Worm (Caenorhabditis elegans): ENCODE results near the gene cng-2.
"Not testable (repeated sequence)": the region's sequence is repeated elsewhere in the genome, so short reads cannot be mapped to it uniquely, and the experiment has no call there.

The cng-2 gene

DNA sequence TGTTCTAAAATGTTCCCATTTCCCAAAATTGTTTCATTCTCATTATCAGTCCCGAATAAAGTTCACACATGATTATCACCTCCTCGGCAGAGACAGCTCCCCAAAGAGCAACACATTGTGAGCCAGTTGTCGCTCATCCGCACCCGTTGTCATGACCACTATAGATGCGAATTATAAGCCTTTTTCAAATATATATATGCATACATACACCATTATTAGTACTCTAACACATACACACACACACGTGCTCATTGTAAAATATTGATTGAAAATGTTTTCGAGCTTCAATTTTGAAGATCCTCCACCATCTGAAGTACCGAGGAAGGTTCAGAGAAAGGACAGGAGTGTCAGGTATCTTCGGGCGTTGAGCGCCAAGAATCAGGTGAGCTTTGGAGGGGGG, at the start of gene cng-2, which contains the start of gene Y76B12C.9:
Gene cng-2, plus strand, starts transcription at position 218 of the 400 bp plus-strand sequence.
Gene Y76B12C.9, minus strand, starts transcription at position 101 of the 400 bp plus-strand sequence.
- TF ChIP-seq W03F9.2 (tag; optimal IDR thresholded peaks at IDR 0.05) (no peak), him-1 (tag; optimal IDR thresholded peaks at IDR 0.05) (no peak), dao-5 (tag; optimal IDR thresholded peaks at IDR 0.05) (no peak)

DNA sequence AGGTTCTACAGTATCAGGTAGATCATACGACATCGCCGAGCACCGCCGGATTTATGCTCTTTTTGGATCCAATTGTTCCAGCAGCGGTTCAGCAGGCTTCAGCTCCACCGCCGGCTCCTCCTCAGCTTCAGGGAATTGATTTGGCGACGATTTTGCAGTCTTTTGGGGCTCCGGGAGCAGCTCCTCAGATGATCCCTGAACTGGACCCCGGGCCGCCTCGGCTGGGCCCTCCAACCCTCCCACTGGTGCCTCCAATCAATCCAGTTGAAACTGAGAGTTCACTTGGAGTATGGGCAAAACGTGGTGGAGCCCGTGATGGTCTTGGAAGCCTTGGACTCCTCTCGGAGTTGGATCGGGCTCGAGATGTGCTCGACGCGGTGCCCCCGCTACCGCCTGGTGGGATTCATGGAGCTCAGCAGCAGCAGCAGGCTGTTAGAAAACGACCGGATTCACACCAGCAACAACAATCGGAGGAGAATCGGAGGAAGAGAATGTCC, 46.1 kb upstream of the cng-2 start:
- TF ChIP-seq him-1 (tag; optimal IDR thresholded peaks at IDR 0.05) (no peak), W03F9.2 (tag; optimal IDR thresholded peaks at IDR 0.05) (no peak), dao-5 (tag; optimal IDR thresholded peaks at IDR 0.05) (no peak)

DNA sequence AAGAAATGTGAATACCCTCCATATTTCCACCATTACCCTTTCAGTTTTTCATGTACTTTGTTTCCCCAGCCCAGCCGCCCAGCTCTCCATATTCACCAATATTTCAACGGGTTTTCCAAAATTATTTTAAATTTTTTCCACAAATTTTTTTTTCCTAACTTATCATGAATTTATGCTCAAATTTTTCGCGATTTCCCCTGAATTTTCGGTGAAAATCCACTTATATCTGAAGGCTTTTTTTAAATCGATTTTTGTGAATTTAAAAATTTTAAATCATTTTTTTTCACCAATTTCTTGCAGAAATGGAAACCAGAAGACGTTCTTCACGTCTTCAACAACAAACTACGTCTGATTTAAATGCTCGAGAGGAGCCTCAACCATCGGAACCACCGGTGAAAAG, 44.2 kb upstream of the cng-2 start, which contains the start of gene xpc-1:
Gene xpc-1, plus strand, starts transcription at position 301 of the 400 bp plus-strand sequence.
- TF ChIP-seq W03F9.2 (tag; optimal IDR thresholded peaks at IDR 0.05) (no peak), him-1 (tag; optimal IDR thresholded peaks at IDR 0.05) (no peak), dao-5 (tag; optimal IDR thresholded peaks at IDR 0.05) (no peak)

DNA sequence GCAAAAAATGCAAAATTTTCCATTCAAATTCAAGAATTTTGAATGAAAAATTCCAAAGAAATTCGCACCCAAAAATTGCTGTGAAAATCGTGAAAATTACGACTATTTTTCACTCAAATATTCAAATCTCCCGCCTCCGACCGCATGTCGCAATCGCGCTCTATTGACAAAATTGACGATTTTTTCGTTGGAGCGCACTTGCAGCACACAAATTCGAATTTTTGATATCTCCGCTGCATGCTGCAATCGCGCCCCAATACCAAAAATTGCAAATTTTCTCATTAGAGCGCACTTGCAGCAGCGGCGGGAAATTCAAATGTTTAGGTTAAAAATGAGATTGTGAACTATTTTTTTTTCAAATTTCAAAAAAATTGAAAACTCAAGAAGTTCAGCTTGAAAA, 39.2 kb upstream of the cng-2 start:
- TF ChIP-seq him-1 (tag; optimal IDR thresholded peaks at IDR 0.05) (no peak), dao-5 (tag; optimal IDR thresholded peaks at IDR 0.05) (no peak), W03F9.2 (tag; optimal IDR thresholded peaks at IDR 0.05) (no peak)

DNA sequence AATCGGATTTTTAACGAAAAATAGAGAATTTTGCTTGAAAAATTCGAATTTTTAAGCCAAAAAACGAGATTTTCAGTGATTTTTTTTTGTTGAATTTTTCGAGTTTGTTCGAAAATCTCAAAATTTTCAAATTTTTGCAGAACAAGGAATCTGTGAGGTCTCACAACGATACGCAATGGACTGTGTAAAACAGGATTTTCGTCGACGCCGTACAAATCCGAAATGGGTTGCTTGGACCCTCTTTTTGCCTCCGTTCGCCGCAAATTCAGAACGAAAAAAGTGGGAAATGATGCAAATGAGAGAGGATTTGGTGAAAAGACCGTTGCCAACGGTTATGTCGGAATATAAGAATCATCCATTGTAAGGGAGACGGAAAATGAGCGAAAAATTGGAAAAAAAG, 34.7 kb upstream of the cng-2 start:
- TF ChIP-seq him-1 (tag; optimal IDR thresholded peaks at IDR 0.05) (no peak), dao-5 (tag; optimal IDR thresholded peaks at IDR 0.05) (no peak), W03F9.2 (tag; optimal IDR thresholded peaks at IDR 0.05) (no peak)

DNA sequence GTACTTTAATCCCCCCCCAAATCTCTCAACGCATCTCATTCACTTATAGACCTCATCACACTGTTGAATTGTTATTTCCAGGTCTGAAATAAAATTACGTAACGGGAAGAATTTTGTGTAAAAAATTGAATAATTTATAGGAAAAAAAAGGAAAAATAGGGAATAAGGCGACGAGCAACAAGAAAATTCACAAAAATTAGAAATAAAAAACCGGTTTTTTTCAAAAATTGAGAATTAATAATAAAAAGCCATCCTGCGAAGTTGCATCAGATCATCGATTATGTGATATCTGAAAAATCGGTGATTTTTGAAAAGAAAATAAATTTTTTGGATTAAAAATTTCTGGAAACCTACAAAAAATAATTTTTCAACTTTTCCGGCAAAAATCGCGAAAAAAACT, 28.1 kb upstream of the cng-2 start:
- TF ChIP-seq dao-5 (tag; optimal IDR thresholded peaks at IDR 0.05), result no peak
- no peak for TF ChIP-seq W03F9.2 (tag; optimal IDR thresholded peaks at IDR 0.05)
- no peak for TF ChIP-seq him-1 (tag; optimal IDR thresholded peaks at IDR 0.05)

DNA sequence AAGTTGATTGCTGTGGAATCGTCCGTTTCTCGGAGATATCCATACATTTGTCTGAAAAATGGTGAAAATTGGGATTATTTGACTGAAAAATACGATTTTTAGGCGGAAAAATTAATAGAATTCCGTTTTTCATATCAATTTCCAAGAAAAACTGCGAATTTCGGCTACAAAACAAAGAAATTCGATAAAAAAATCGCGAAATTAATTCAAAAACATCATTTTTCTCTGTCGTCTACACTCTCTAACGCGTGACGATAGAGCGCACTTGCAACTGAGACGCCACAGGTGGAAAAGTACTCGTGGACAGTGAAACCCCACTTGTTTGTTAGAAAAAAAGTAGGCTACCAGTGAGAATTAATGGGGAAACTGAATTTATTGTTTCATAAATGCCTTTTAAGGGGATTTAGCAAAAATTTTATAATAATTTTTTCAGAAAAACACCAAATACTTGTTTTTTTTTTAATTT, 4.0 kb upstream of the cng-2 start, which contains the start of gene cpsf-1:
Gene cpsf-1, minus strand, starts transcription at position 51 of the 466 bp plus-strand sequence.
- TF ChIP-seq W03F9.2 (tag; optimal IDR thresholded peaks at IDR 0.05), result peak; percentile 51
- TF ChIP-seq dao-5 (tag; optimal IDR thresholded peaks at IDR 0.05), result no peak

DNA sequence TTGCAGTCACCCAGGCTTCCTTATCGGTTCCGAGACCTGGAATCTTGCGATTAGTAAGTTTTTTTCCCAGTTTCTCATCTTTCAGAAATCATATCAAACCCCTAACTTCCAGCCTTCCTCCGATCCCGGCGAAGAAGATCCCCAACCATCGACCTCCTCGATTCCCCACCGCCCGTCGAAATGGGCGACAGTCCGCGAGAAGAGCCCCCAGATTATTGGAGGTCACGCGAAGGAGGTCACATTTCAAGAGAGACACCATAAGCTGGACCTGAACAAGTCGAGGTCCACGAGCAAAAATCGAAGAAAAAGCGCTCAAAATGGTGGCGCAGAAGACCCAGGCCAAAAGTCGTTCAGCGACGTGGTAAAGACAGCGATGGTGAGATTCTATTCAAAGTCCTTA, 506 bp downstream of the cng-2 start:
- TF ChIP-seq him-1 (tag; optimal IDR thresholded peaks at IDR 0.05) (no peak), W03F9.2 (tag; optimal IDR thresholded peaks at IDR 0.05) (no peak), dao-5 (tag; optimal IDR thresholded peaks at IDR 0.05) (no peak)

DNA sequence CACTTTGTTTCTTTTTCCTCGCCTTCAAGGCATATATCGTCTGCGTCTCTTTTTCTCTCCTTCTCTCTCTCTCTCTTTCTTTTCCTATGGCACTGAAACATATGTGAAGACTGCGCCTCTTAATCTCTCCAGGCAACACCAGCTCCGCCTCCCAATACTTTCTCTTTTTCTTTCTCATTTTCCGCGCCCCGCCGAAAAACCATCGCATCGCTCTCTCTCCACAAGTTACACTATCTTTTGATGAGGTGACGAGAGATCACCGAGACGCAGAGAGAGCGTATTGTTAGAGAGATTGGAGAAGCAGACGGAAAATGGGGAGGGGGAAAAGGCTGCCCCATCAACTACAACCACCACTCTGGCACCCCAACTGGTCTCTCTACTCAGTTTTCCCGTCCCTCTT, 11.8 kb downstream of the cng-2 start:
- TF ChIP-seq W03F9.2 (tag; optimal IDR thresholded peaks at IDR 0.05), result no peak
- peak; percentile 59 for TF ChIP-seq him-1 (tag; optimal IDR thresholded peaks at IDR 0.05)

DNA sequence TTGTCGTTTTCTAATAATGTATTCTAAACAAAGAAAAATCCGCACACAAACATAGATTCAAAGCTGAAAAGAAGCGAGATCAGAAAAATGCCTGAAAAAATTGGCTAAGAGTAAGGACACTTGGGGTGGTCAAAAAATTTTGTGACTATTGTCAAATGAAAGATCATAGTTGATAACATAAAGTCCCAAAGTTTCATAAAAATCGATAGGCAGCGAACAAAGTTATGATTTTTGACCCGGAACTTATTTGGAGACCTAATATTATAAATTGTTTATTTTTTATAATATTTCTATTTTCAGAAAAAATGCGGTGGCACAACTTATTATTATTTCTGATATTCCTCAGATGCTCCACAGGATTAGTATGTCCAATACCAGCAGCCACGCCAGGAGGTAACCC, 14.2 kb downstream of the cng-2 start, which contains the start of gene R05C11.4:
Gene R05C11.4, plus strand, starts transcription at position 301 of the 400 bp plus-strand sequence.
- not testable (repeated sequence) for TF ChIP-seq him-1, W03F9.2, dao-5 (tag; optimal IDR thresholded peaks at IDR 0.05)

DNA sequence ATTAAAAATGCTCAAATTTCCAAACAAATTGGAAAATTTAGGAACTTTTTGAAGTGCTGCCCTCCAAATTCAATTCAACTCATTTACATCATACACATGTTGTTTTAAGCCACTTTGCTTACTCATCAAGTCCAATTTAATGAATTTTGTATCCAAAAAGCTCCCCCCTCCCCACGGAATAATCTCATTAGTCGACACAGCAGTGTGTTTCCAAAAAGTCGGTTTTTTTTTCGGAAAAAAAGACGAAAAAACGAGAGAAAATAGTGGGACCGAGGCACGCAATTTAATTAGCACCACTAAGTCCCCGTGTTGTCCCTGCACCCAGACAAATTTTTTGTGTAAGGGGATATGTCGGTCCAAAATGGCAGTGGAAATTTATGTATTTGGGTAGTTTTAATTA, 15.3 kb downstream of the cng-2 start:
- peak; percentile 33 for TF ChIP-seq him-1 (tag; optimal IDR thresholded peaks at IDR 0.05)
- no peak for TF ChIP-seq W03F9.2 (tag; optimal IDR thresholded peaks at IDR 0.05)

DNA sequence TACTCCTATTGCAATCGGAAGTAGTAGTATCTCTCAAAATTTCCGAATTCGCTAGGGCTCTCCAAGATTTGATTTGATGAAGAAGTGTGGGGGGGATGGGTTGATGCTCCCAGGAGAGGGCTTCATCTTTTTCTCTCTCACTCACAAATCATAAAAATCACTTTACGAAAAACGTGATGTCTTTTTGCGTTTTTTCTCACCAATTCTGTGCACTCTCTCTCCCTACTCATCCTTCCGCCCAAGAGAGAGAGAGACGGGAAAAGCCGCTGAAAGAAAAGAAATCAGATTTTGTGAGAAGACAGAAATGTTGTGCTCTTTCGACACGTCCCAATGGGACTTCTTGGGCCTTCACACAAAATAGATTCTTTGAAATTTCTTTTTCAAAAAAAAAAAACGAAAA, 16.6 kb downstream of the cng-2 start:
- peak; percentile 34 for TF ChIP-seq him-1 (tag; optimal IDR thresholded peaks at IDR 0.05)
- no peak for TF ChIP-seq dao-5 (tag; optimal IDR thresholded peaks at IDR 0.05)
- no peak for TF ChIP-seq W03F9.2 (tag; optimal IDR thresholded peaks at IDR 0.05)

DNA sequence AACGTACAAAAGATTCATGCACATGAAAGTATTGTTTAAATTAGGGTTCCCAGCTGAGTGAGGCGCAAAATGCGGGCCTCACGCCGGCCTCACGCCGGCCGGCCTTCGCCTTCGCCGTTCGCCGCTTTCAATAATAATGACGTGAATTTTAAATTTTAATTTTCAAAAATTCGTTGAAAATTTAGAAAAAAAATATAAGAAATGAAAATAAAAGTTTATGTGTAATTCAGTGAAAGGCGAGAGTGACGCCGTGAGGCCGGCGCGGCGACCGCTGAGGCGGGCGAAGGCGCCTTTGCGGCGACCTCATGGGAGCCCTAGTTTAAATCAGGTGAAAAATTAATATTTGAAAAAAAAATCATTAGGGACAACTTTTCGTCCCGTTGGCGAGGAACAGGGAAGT, 20.5 kb downstream of the cng-2 start:
- TF ChIP-seq W03F9.2 (tag; optimal IDR thresholded peaks at IDR 0.05) (no peak), him-1 (tag; optimal IDR thresholded peaks at IDR 0.05) (no peak), dao-5 (tag; optimal IDR thresholded peaks at IDR 0.05) (no peak)

DNA sequence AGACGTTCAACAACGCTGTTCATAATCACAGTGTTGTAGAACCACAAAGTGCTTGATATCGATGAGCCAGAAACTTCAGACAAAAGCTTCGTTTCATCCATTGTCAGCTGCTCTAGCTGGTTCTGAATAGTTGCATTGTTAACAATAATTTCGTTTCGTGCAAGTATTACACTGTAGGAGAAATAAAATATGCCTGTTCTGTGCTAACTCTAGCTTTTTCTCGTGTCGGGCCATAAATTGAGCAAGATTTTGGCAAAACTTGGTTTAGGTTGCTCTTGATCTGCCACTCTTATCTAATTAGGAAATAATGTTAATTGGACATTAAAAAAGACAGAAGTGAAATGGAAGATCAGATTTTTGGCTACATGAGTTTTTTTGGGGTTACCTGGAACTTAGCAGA, 22.0 kb downstream of the cng-2 start, which contains the start of gene R05C11.2:
Gene R05C11.2, minus strand, starts transcription at position 101 of the 400 bp plus-strand sequence.
- TF ChIP-seq him-1 (tag; optimal IDR thresholded peaks at IDR 0.05), result no peak
- TF ChIP-seq W03F9.2 (tag; optimal IDR thresholded peaks at IDR 0.05), result no peak
- no peak for TF ChIP-seq dao-5 (tag; optimal IDR thresholded peaks at IDR 0.05)

DNA sequence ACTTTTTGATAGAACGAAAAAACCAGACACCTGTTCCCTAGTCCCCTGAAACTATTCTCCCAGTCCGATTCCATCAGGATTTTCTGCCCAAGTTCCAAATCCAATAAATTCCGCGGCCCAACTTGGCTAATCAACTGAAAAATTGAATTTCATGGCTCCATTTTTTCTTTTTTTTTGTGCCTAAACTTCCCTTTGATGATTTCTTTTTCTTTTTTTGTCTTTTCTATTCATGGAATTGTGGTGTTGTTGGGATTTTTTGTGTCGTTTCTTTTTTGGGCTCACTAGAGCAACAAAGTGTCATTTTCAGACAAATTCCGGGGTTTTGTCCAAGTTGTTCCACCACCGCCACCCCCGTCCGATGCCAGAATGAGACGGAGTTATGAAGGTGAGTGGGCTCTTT, 28.9 kb downstream of the cng-2 start, which contains the start of gene arrd-26:
Gene arrd-26, plus strand, starts transcription at position 301 of the 400 bp plus-strand sequence.
- TF ChIP-seq W03F9.2 (tag; optimal IDR thresholded peaks at IDR 0.05) (no peak), him-1 (tag; optimal IDR thresholded peaks at IDR 0.05) (no peak), dao-5 (tag; optimal IDR thresholded peaks at IDR 0.05) (no peak)
